Worm (Caenorhabditis elegans) whole organism, L1 larva: ENCODE data around the gene C29F9.8.
A peak's percentile ranks its signal among the peaks of the same experiment; 100 is the strongest.
"Not testable (repeated sequence)": the region's sequence is repeated elsewhere in the genome, so short reads cannot be mapped to it uniquely, and the experiment has no call there.

Source experiments
- C04F5.9 ChIP-seq: sonication (generic microtip); optimal IDR thresholded peaks from 2 replicates; lab custom pipeline; 2016; ENCODE audit warnings: missing genetic modification characterization, missing compliant biosample characterization
- C16A3.4 ChIP-seq: fragments of 150-350 bp; optimal IDR thresholded peaks from 2 replicates; lab custom pipeline; 2014; ENCODE audit warnings: missing biosample characterization, missing genetic modification characterization
- Y116A8C.19 ChIP-seq: sonication (generic microtip); optimal IDR thresholded peaks from 2 replicates; lab custom pipeline; 2016; ENCODE audit warnings: missing compliant biosample characterization, missing genetic modification characterization, borderline replicate concordance
- alr-1 ChIP-seq: fragments of 200-800 bp; sonication (Bioruptor generic); optimal IDR thresholded peaks from 2 replicates; lab custom pipeline; 2018; ENCODE audit warnings: borderline replicate concordance, mild to moderate bottlenecking, missing genetic modification characterization, missing compliant biosample characterization
- ama-1 ChIP-seq: fragments of 150-350 bp; optimal IDR thresholded peaks from 2 replicates; lab custom pipeline; 2014
- blmp-1 ChIP-seq: fragments of 150-350 bp; optimal IDR thresholded peaks from 2 replicates; lab custom pipeline; 2014; ENCODE audit warnings: missing biosample characterization, missing genetic modification characterization
- ceh-8 ChIP-seq: fragments of 200-800 bp; sonication (Bioruptor generic); optimal IDR thresholded peaks from 2 replicates; lab custom pipeline; 2018; ENCODE audit warnings: mild to moderate bottlenecking, missing genetic modification characterization, moderate library complexity, missing compliant biosample characterization
- ceh-82 ChIP-seq, 3 experiments: fragments of 150-350 bp in 1 of 3; sonication (generic microtip) in 2 of 3; optimal IDR thresholded peaks; 2 replicates each; lab custom pipeline; 2014 to 2017; ENCODE audit warnings: missing biosample characterization in 3 of 3, missing genetic modification characterization in 3 of 3
- dsc-1 ChIP-seq: sonication (generic microtip); optimal IDR thresholded peaks from 2 replicates; lab custom pipeline; 2016; ENCODE audit warnings: mild to moderate bottlenecking, missing genetic modification characterization, missing compliant biosample characterization
- efl-1 ChIP-seq, 4 experiments: fragments of 150-350 bp; optimal IDR thresholded peaks in 3 of 4; peaks in 1 of 4; 1 replicate in 1 of 4; 2 replicates in 3 of 4; lab custom pipeline; 2014; ENCODE audit warnings: missing biosample characterization in 2 of 4, missing genetic modification characterization in 2 of 4, missing genetic modification reagents in 2 of 4
- efl-3 ChIP-seq: fragments of 200-800 bp; sonication (Bioruptor generic); optimal IDR thresholded peaks from 2 replicates; lab custom pipeline; 2018; ENCODE audit warnings: mild to moderate bottlenecking, missing genetic modification characterization, missing compliant biosample characterization
- egl-13 ChIP-seq: sonication (generic microtip); optimal IDR thresholded peaks from 2 replicates; lab custom pipeline; 2016; ENCODE audit warnings: missing genotype, missing genetic modification reagents, missing genetic modification characterization, missing compliant biosample characterization
- elt-2 ChIP-seq: sonication (generic microtip); optimal IDR thresholded peaks from 2 replicates; lab custom pipeline; 2016; ENCODE audit warnings: missing genetic modification characterization, mild to moderate bottlenecking, inconsistent platforms, missing compliant biosample characterization, missing genetic modification reagents
- elt-3 ChIP-seq, 6 experiments: fragments of 150-350 bp in 1 of 6; sonication (generic microtip); optimal IDR thresholded peaks; 2 replicates each; lab custom pipeline; 2017 to 2018; ENCODE audit warnings: missing biosample characterization in 6 of 6, missing genetic modification characterization in 6 of 6, inconsistent platforms in 1 of 6
- ets-5 ChIP-seq: fragments of 200-800 bp; sonication (Bioruptor generic); IDR thresholded peaks from 2 replicates; pipeline ENCODE4 v1.3.6; 2022; ENCODE audit warnings: missing genetic modification characterization, missing compliant biosample characterization
- fkh-4 ChIP-seq: sonication (generic microtip); optimal IDR thresholded peaks from 2 replicates; lab custom pipeline; 2016; ENCODE audit warnings: missing compliant biosample characterization, missing genetic modification characterization, borderline replicate concordance
- fos-1 ChIP-seq: fragments of 150-350 bp; optimal IDR thresholded peaks from 2 replicates; lab custom pipeline; 2014; ENCODE audit warnings: missing biosample characterization, missing genetic modification characterization
- hlh-4 ChIP-seq: sonication (generic microtip); optimal IDR thresholded peaks from 2 replicates; lab custom pipeline; 2016; ENCODE audit warnings: mild to moderate bottlenecking, missing genetic modification characterization, missing compliant biosample characterization
- isw-1 ChIP-seq: fragments of 200-800 bp; sonication (Bioruptor generic); IDR thresholded peaks from 2 replicates; pipeline ENCODE4 v1.3.6; 2022; ENCODE audit warnings: missing genetic modification characterization, missing compliant biosample characterization
- lin-13 ChIP-seq: fragments of 150-350 bp; optimal IDR thresholded peaks from 2 replicates; lab custom pipeline; 2014; ENCODE audit warnings: missing biosample characterization, missing genetic modification reagents, missing genetic modification characterization
- lin-14 ChIP-seq: fragments of 200-800 bp; sonication (Bioruptor generic); optimal IDR thresholded peaks from 2 replicates; lab custom pipeline; 2018; ENCODE audit warnings: mild to moderate bottlenecking, missing genetic modification characterization, moderate library complexity, missing compliant biosample characterization
- lin-35 ChIP-seq, 2 experiments: fragments of 150-350 bp; optimal IDR thresholded peaks; 2 replicates each; lab custom pipeline; 2014; ENCODE audit warnings: missing biosample characterization in 2 of 2, missing genetic modification characterization in 2 of 2, missing genetic modification reagents in 2 of 2
- mdl-1 ChIP-seq, 2 experiments: fragments of 150-350 bp; optimal IDR thresholded peaks; 2 replicates each; lab custom pipeline; 2014 to 2017; ENCODE audit warnings: missing biosample characterization in 2 of 2, missing genetic modification characterization in 2 of 2, inconsistent platforms in 1 of 2
- mef-2 ChIP-seq: fragments of 150-350 bp; optimal IDR thresholded peaks from 2 replicates; lab custom pipeline; 2014; ENCODE audit warnings: missing biosample characterization, missing genetic modification characterization
- mep-1 ChIP-seq: fragments of 150-350 bp; optimal IDR thresholded peaks from 2 replicates; lab custom pipeline; 2014; ENCODE audit warnings: missing biosample characterization, missing genetic modification characterization
- nhr-11 ChIP-seq: fragments of 150-350 bp; optimal IDR thresholded peaks from 2 replicates; lab custom pipeline; 2014; ENCODE audit warnings: missing biosample characterization, missing genetic modification characterization
- nhr-19 ChIP-seq: fragments of 200-800 bp; sonication (Bioruptor generic); conservative IDR thresholded peaks from 2 replicates; pipeline ENCODE4 v1.3.6; 2022; ENCODE audit warnings: missing genetic modification characterization, missing compliant biosample characterization
- nhr-20 ChIP-seq: sonication (generic microtip); optimal IDR thresholded peaks from 2 replicates; lab custom pipeline; 2016; ENCODE audit warnings: mild to moderate bottlenecking, missing genetic modification characterization, missing compliant biosample characterization
- nhr-237 ChIP-seq: fragments of 150-350 bp; optimal IDR thresholded peaks from 2 replicates; lab custom pipeline; 2014; ENCODE audit warnings: missing biosample characterization, missing genetic modification characterization
- nhr-28 ChIP-seq: fragments of 150-350 bp; optimal IDR thresholded peaks from 2 replicates; lab custom pipeline; 2014; ENCODE audit warnings: missing biosample characterization, missing genetic modification characterization
- nhr-71 ChIP-seq: sonication (generic microtip); optimal IDR thresholded peaks from 2 replicates; lab custom pipeline; 2016; ENCODE audit warnings: mild to moderate bottlenecking, missing genetic modification characterization, moderate library complexity, missing compliant biosample characterization
- nhr-77 ChIP-seq: fragments of 150-350 bp; optimal IDR thresholded peaks from 2 replicates; lab custom pipeline; 2014; ENCODE audit warnings: missing biosample characterization, missing genetic modification characterization
- nhr-84 ChIP-seq: sonication (generic microtip); optimal IDR thresholded peaks from 2 replicates; lab custom pipeline; 2017; ENCODE audit warnings: missing biosample characterization, missing genetic modification characterization
- nhr-90 ChIP-seq: sonication (generic microtip); optimal IDR thresholded peaks from 2 replicates; lab custom pipeline; 2016; ENCODE audit warnings: mild to moderate bottlenecking, missing genetic modification characterization, missing compliant biosample characterization; ENCODE audit not compliant: poor library complexity
- snpc-4 ChIP-seq: fragments of 150-350 bp; optimal IDR thresholded peaks from 2 replicates; lab custom pipeline; 2014; ENCODE audit warnings: missing biosample characterization, missing genetic modification characterization
- snu-23 ChIP-seq: sonication (generic microtip); optimal IDR thresholded peaks from 2 replicates; lab custom pipeline; 2016; ENCODE audit warnings: missing genetic modification characterization, missing compliant biosample characterization
- sox-4 ChIP-seq: sonication (generic microtip); optimal IDR thresholded peaks from 2 replicates; lab custom pipeline; 2016; ENCODE audit warnings: missing genetic modification characterization, missing compliant biosample characterization
- sup-37 ChIP-seq: fragments of 200-800 bp; sonication (Bioruptor generic); optimal IDR thresholded peaks from 2 replicates; lab custom pipeline; 2018; ENCODE audit warnings: mild to moderate bottlenecking, missing genetic modification characterization, missing compliant biosample characterization
- swsn-7 ChIP-seq: sonication (generic microtip); optimal IDR thresholded peaks from 2 replicates; lab custom pipeline; 2016; ENCODE audit warnings: missing genetic modification characterization, missing compliant biosample characterization
- tlp-1 ChIP-seq: fragments of 150-350 bp; optimal IDR thresholded peaks from 2 replicates; lab custom pipeline; 2014; ENCODE audit warnings: missing biosample characterization, missing genetic modification characterization
- unc-62 ChIP-seq: fragments of 150-350 bp; optimal IDR thresholded peaks from 2 replicates; lab custom pipeline; 2014; ENCODE audit warnings: missing biosample characterization, missing genetic modification reagents, missing genetic modification characterization
- unc-98 ChIP-seq: fragments of 200-800 bp; sonication (Bioruptor generic); IDR thresholded peaks from 2 replicates; pipeline ENCODE4 v1.3.6; 2022; ENCODE audit warnings: missing genetic modification characterization, missing compliant biosample characterization
- vab-15 ChIP-seq: sonication (generic microtip); optimal IDR thresholded peaks from 2 replicates; lab custom pipeline; 2017; ENCODE audit warnings: missing genotype, mild to moderate bottlenecking, missing genetic modification characterization, missing compliant biosample characterization
- xbp-1 ChIP-seq: sonication (generic microtip); optimal IDR thresholded peaks from 2 replicates; lab custom pipeline; 2016; ENCODE audit warnings: missing genetic modification characterization, missing compliant biosample characterization
- zip-4 ChIP-seq: fragments of 200-800 bp; sonication (Bioruptor generic); optimal IDR thresholded peaks from 2 replicates; lab custom pipeline; 2018; ENCODE audit warnings: mild to moderate bottlenecking, missing genetic modification characterization, moderate library complexity, missing compliant biosample characterization
- ztf-4 ChIP-seq: fragments of 150-350 bp; optimal IDR thresholded peaks from 2 replicates; lab custom pipeline; 2014; ENCODE audit warnings: missing biosample characterization, missing genetic modification characterization

The C29F9.8 gene

DNA sequence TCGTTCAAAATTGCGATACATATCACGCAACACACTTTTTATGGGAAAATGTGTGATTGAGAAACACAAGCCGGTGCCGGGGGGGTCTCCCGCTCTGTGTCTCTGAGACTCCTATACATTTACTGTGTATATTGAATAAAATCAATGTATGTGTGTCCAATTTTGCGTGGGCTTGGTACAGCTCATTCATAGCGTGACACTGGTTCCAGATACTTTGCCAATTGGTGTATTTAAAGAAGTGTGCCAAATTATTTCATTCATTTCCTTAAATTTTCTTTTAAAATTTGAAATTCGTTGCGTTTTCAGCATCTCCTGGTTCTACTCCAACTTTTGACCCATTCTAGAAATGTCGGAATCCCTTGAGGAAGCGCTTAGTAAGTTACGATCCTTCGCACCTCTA, 20.3 kb upstream of the C29F9.8 start, which contains the start of gene C29F9.5:
Gene C29F9.5 (plus strand): TSS at position 301 of the 400 bp plus-strand sequence.
- no peak for TF ChIP-seq efl-3 (GFP tag; lab: Kevin White, UChicago)
- no peak for TF ChIP-seq elt-2 (tag; lab: Kevin White, UChicago)
- no peak for TF ChIP-seq vab-15
- no peak for TF ChIP-seq ztf-4
- no peak for TF ChIP-seq nhr-20 (tag; lab: Kevin White, UChicago)
- TF ChIP-seq hlh-4 = no peak
- TF ChIP-seq zip-4 (GFP tag; lab: Kevin White, UChicago) = no peak
- TF ChIP-seq nhr-237 = no peak
- no peak for TF ChIP-seq sox-4 (tag; lab: Kevin White, UChicago)
- TF ChIP-seq unc-98 (GFP tag; lab: Robert Waterston, UW) = no peak
- TF ChIP-seq nhr-28 (tag; lab: Kevin White, UChicago) = no peak
- no peak for TF ChIP-seq lin-14 (GFP tag; lab: Kevin White, UChicago)
- TF ChIP-seq blmp-1 = no peak
- TF ChIP-seq unc-62 (GFP tag; lab: Kevin White, UChicago) = no peak
- no peak for TF ChIP-seq ets-5 (GFP tag; lab: Robert Waterston, UW)
- no peak for TF ChIP-seq ceh-8
- no peak for TF ChIP-seq fos-1

DNA sequence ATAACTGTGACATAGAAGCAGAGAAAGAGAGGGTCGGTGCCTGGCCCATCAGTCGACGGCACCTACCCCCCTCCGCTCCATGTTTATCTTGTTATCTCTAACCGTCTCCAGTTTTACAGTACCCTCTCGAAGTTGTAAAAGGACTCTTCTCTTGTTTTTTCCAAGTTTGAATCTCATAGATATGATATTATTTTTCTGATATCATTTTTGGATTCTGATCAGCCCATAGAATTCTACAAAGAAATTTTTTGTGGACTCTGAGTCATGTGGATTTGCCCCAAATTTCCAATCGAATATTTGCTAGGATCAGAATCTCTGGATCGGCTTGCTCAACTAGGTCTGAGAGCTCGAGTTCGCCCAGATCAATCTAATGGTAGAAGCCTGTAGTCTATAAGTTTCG, 17.7 kb upstream of the C29F9.8 start, which contains the start of gene C29F9.6:
Gene C29F9.6 (plus strand): TSS at position 301 of the 400 bp plus-strand sequence.
- TF ChIP-seq hlh-4 (no peak), efl-1 (optimal IDR thresholded peaks at IDR 0.05; lab: Kevin White, UChicago) (no peak), efl-1 (GFP tag; optimal IDR thresholded peaks at IDR 0.05 in 1 of 2; lab: Kevin White, UChicago) (peak in 1 of 2 experiments; percentile 66)

ce11 chrIII:98822-99221, 1.9 kb upstream of the C29F9.8 start, which contains the start of gene C29F9.9:
Gene C29F9.9 (minus strand): TSS chrIII:98922.
- not testable (repeated sequence) for TF ChIP-seq nhr-77 (tag; lab: Kevin White, UChicago); nhr-90; unc-62 (GFP tag; lab: Kevin White, UChicago)

- TF ChIP-seq nhr-84 (tag; lab: Kevin White, UChicago) (no peak), efl-3 (GFP tag; lab: Kevin White, UChicago) (no peak), ets-5 (GFP tag; lab: Robert Waterston, UW) (no peak), fkh-4 (tag; lab: Kevin White, UChicago) (no peak), unc-98 (GFP tag; lab: Robert Waterston, UW) (no peak), mep-1 (tag; lab: Kevin White, UChicago) (peak; percentile 11), alr-1 (no peak), ama-1 (lab: Kevin White, UChicago) (no peak), elt-3 (tag; optimal IDR thresholded peaks at IDR 0.05; lab: Kevin White, UChicago) (no peak), isw-1 (GFP tag; lab: Robert Waterston, UW) (peak; percentile 19; the same call in 1 of the 2 replicates), xbp-1 (tag; lab: Kevin White, UChicago) (peak; percentile 4), ztf-4 (no peak), ceh-8 (no peak), snu-23 (GFP tag; lab: Kevin White, UChicago) (peak; percentile 72), C04F5.9 (no peak), zip-4 (GFP tag; lab: Kevin White, UChicago) (no peak), mef-2 (tag; lab: Kevin White, UChicago) (no peak), tlp-1 (tag; lab: Kevin White, UChicago) (no peak), nhr-19 (peak; percentile 62), Y116A8C.19 (tag; lab: Kevin White, UChicago) (no peak), C16A3.4 (tag; lab: Kevin White, UChicago) (no peak), snpc-4 (no peak), mdl-1 (tag; optimal IDR thresholded peaks at IDR 0.05; lab: Kevin White, UChicago) (no peak), nhr-71 (tag; lab: Kevin White, UChicago) (peak; percentile 81), swsn-7 (tag; lab: Kevin White, UChicago) (peak; percentile 50), hlh-4 (no peak), sup-37 (no peak), nhr-237 (no peak), dsc-1 (tag; lab: Kevin White, UChicago) (peak; percentile 72), nhr-11 (tag; lab: Kevin White, UChicago) (peak; percentile 10), lin-35 (GFP tag; optimal IDR thresholded peaks at IDR 0.05; lab: Kevin White, UChicago) (peak; percentile 19 to 30), lin-13 (GFP tag; lab: Kevin White, UChicago) (peak; percentile 14), egl-13 (no peak), nhr-77 (tag; lab: Kevin White, UChicago) (no peak), ceh-82 (tag; optimal IDR thresholded peaks at IDR 0.05; lab: Kevin White, UChicago) (peak in 1 of 3 experiments; percentile 56), unc-62 (GFP tag; lab: Kevin White, UChicago) (no peak)
Observed at ce11 chrIII:96196-96595, 722 bp downstream of the C29F9.8 start.
